Worm (Caenorhabditis elegans) whole organism, L4 larva: ENCODE measurements around the gene cyp-35A2.
A peak's percentile ranks its signal among the peaks of the same experiment; 100 is the strongest.

Source experiments
- F26F4.8 ChIP-seq: fragments of 200-800 bp; sonication (Bioruptor generic); conservative IDR thresholded peaks from 2 replicates; pipeline ENCODE4 v1.3.6; 2022; ENCODE audit warnings: missing genetic modification characterization, missing compliant biosample characterization
- F49E8.2 ChIP-seq: sonication (generic microtip); optimal IDR thresholded peaks from 2 replicates; lab custom pipeline; 2016; ENCODE audit warnings: missing compliant biosample characterization, mild to moderate bottlenecking, missing genetic modification characterization, borderline replicate concordance
- R02D3.7 ChIP-seq: fragments of 150-350 bp; sonication (generic microtip); optimal IDR thresholded peaks from 3 replicates; lab custom pipeline; 2014; ENCODE audit warnings: missing biosample characterization, missing genetic modification characterization
- T20F7.1 ChIP-seq: fragments of 200-800 bp; sonication (Bioruptor generic); optimal IDR thresholded peaks from 2 replicates; lab custom pipeline; 2018; ENCODE audit warnings: mild to moderate bottlenecking, missing genetic modification characterization, missing compliant biosample characterization
- T26A8.4 ChIP-seq: fragments of 200-800 bp; sonication (Bioruptor generic); IDR thresholded peaks from 2 replicates; pipeline ENCODE4 v1.3.6; 2022; ENCODE audit warnings: missing genetic modification characterization, missing compliant biosample characterization
- Y48G9A.11 ChIP-seq: fragments of 200-800 bp; sonication (Bioruptor generic); IDR thresholded peaks from 2 replicates; pipeline ENCODE4 v1.3.6; 2022; ENCODE audit warnings: missing genetic modification reagents, missing genetic modification characterization, missing compliant biosample characterization
- ZK546.5 ChIP-seq, 2 experiments: sonication (generic microtip); optimal IDR thresholded peaks; 2 replicates each; lab custom pipeline; 2017; ENCODE audit warnings: missing biosample characterization in 2 of 2, missing genetic modification characterization in 2 of 2
- aha-1 ChIP-seq: fragments of 150-350 bp; peaks from one replicate; lab custom pipeline; 2014; ENCODE audit warnings: missing biosample characterization, missing genetic modification characterization
- arid-1 ChIP-seq: fragments of 200-800 bp; sonication (Bioruptor generic); conservative IDR thresholded peaks from 2 replicates; pipeline ENCODE4 v1.3.6; 2022; ENCODE audit warnings: missing genetic modification reagents, missing genetic modification characterization, missing compliant biosample characterization
- ceh-28 ChIP-seq: fragments of 150-350 bp; optimal IDR thresholded peaks from 2 replicates; lab custom pipeline; 2014; ENCODE audit warnings: missing biosample characterization, missing genetic modification reagents, missing genetic modification characterization
- ceh-32 ChIP-seq: sonication (generic microtip); optimal IDR thresholded peaks from 2 replicates; lab custom pipeline; 2016; ENCODE audit warnings: mild to moderate bottlenecking, missing genetic modification characterization, missing compliant biosample characterization; ENCODE audit not compliant: poor library complexity
- ceh-44 ChIP-seq: fragments of 200-800 bp; sonication (Bioruptor generic); IDR thresholded peaks from 2 replicates; pipeline ENCODE4 v1.3.6; 2022; ENCODE audit warnings: missing genetic modification reagents, missing genetic modification characterization, missing compliant biosample characterization
- ceh-62 ChIP-seq: sonication (generic microtip); optimal IDR thresholded peaks from 2 replicates; lab custom pipeline; 2017; ENCODE audit warnings: missing biosample characterization, missing genetic modification characterization
- ctbp-1 ChIP-seq: fragments of 200-800 bp; sonication (Bioruptor generic); IDR thresholded peaks from 2 replicates; pipeline ENCODE4 v1.3.6; 2022; ENCODE audit warnings: missing genetic modification reagents, missing genetic modification characterization, missing compliant biosample characterization
- daf-12 ChIP-seq: fragments of 150-350 bp; optimal IDR thresholded peaks from 2 replicates; lab custom pipeline; 2014; ENCODE audit warnings: missing biosample characterization, missing genetic modification reagents, missing genetic modification characterization
- daf-8 ChIP-seq: fragments of 200-800 bp; sonication (Bioruptor generic); IDR thresholded peaks from 2 replicates; pipeline ENCODE4 v1.3.6; 2022; ENCODE audit warnings: missing genetic modification characterization, missing compliant biosample characterization
- dmd-8 ChIP-seq: fragments of 200-800 bp; sonication (Bioruptor generic); IDR thresholded peaks from 2 replicates; pipeline ENCODE4 v1.3.6; 2022; ENCODE audit warnings: missing genetic modification characterization, missing compliant biosample characterization
- dmd-9 ChIP-seq: fragments of 200-800 bp; sonication (Bioruptor generic); IDR thresholded peaks from 2 replicates; pipeline ENCODE4 v1.3.6; 2022; ENCODE audit warnings: missing genetic modification reagents, missing genetic modification characterization, missing compliant biosample characterization
- duxl-1 ChIP-seq: sonication (generic microtip); optimal IDR thresholded peaks from 2 replicates; lab custom pipeline; 2016; ENCODE audit warnings: mild to moderate bottlenecking, missing genetic modification characterization, moderate library complexity, missing compliant biosample characterization; ENCODE audit not compliant: poor library complexity
- dve-1 ChIP-seq: sonication (generic microtip); optimal IDR thresholded peaks from 2 replicates; lab custom pipeline; 2017; ENCODE audit warnings: antibody characterized with exemption, mild to moderate bottlenecking, missing genetic modification characterization, missing compliant biosample characterization; ENCODE audit not compliant: insufficient read depth
- egl-27 ChIP-seq: sonication (generic microtip); optimal IDR thresholded peaks from 3 replicates; lab custom pipeline; 2017; ENCODE audit warnings: missing biosample characterization, missing genetic modification reagents, missing genetic modification characterization
- hlh-11 ChIP-seq: fragments of 200-800 bp; sonication (Bioruptor generic); optimal IDR thresholded peaks from 2 replicates; lab custom pipeline; 2018; ENCODE audit warnings: mild to moderate bottlenecking, missing genetic modification characterization, missing compliant biosample characterization
- hlh-30 ChIP-seq: sonication (generic microtip); optimal IDR thresholded peaks from 2 replicates; lab custom pipeline; 2017; ENCODE audit warnings: antibody characterized with exemption, mild to moderate bottlenecking, missing genetic modification characterization, missing compliant biosample characterization; ENCODE audit not compliant: insufficient read depth
- lin-1 ChIP-seq: fragments of 200-800 bp; sonication (Bioruptor generic); IDR thresholded peaks from 2 replicates; pipeline ENCODE4 v1.3.6; 2022; ENCODE audit warnings: missing genetic modification reagents, missing genetic modification characterization, missing compliant biosample characterization
- lin-29 ChIP-seq: fragments of 200-800 bp; sonication (Bioruptor generic); IDR thresholded peaks from 2 replicates; pipeline ENCODE4 v1.3.6; 2022; ENCODE audit warnings: missing genetic modification reagents, missing genetic modification characterization, missing compliant biosample characterization
- lin-38 ChIP-seq: fragments of 200-800 bp; sonication (Bioruptor generic); IDR thresholded peaks from 2 replicates; pipeline ENCODE4 v1.3.6; 2022; ENCODE audit warnings: missing genetic modification reagents, missing genetic modification characterization, missing compliant biosample characterization
- lin-39 ChIP-seq: fragments of 150-350 bp; optimal IDR thresholded peaks from 2 replicates; lab custom pipeline; 2014; ENCODE audit warnings: missing biosample characterization, missing genetic modification reagents, missing genetic modification characterization
- madf-9 ChIP-seq: fragments of 200-800 bp; sonication (Bioruptor generic); conservative IDR thresholded peaks from 2 replicates; pipeline ENCODE4 v1.3.6; 2022; ENCODE audit warnings: missing genetic modification reagents, missing genetic modification characterization, missing compliant biosample characterization
- mdl-1 ChIP-seq, 2 experiments: fragments of 150-350 bp in 1 of 2; sonication (generic microtip) in 1 of 2; optimal IDR thresholded peaks; 2 replicates each; lab custom pipeline; 2014 to 2017; ENCODE audit warnings: missing biosample characterization in 2 of 2, missing genetic modification characterization in 2 of 2
- mxl-3 ChIP-seq: fragments of 200-800 bp; sonication (Bioruptor generic); optimal IDR thresholded peaks from 2 replicates; lab custom pipeline; 2018; ENCODE audit warnings: mild to moderate bottlenecking, missing genetic modification characterization, missing compliant biosample characterization
- nhr-11 ChIP-seq: fragments of 150-350 bp; optimal IDR thresholded peaks from 2 replicates; lab custom pipeline; 2014; ENCODE audit warnings: missing biosample characterization, missing genetic modification characterization
- nhr-111 ChIP-seq: fragments of 200-800 bp; sonication (Bioruptor generic); optimal IDR thresholded peaks from 2 replicates; lab custom pipeline; 2018; ENCODE audit warnings: mild to moderate bottlenecking, missing genetic modification characterization, missing compliant biosample characterization
- nhr-25 ChIP-seq: sonication (generic microtip); optimal IDR thresholded peaks from 2 replicates; lab custom pipeline; 2017; ENCODE audit warnings: missing genetic modification characterization, mild to moderate bottlenecking, missing compliant biosample characterization, antibody characterized with exemption, moderate library complexity, borderline replicate concordance; ENCODE audit not compliant: insufficient read depth
- nhr-28 ChIP-seq: fragments of 150-350 bp; optimal IDR thresholded peaks from 2 replicates; lab custom pipeline; 2014; ENCODE audit warnings: missing biosample characterization, missing genetic modification characterization
- nhr-41 ChIP-seq: fragments of 200-800 bp; sonication (Bioruptor generic); IDR thresholded peaks from 2 replicates; pipeline ENCODE4 v1.3.6; 2022; ENCODE audit warnings: missing genetic modification reagents, missing genetic modification characterization, missing compliant biosample characterization
- nhr-42 ChIP-seq: fragments of 200-800 bp; sonication (Bioruptor generic); IDR thresholded peaks from 2 replicates; pipeline ENCODE4 v1.3.6; 2022; ENCODE audit warnings: missing genetic modification characterization, missing compliant biosample characterization
- nhr-76 ChIP-seq: fragments of 150-350 bp; optimal IDR thresholded peaks from 2 replicates; lab custom pipeline; 2014; ENCODE audit warnings: missing biosample characterization, missing genetic modification characterization
- nhr-77 ChIP-seq: fragments of 150-350 bp; optimal IDR thresholded peaks from 2 replicates; lab custom pipeline; 2014; ENCODE audit warnings: missing biosample characterization, missing genetic modification characterization
- pqm-1 ChIP-seq: sonication (generic microtip); optimal IDR thresholded peaks from 2 replicates; lab custom pipeline; 2017; ENCODE audit warnings: missing biosample characterization, missing genetic modification characterization
- saeg-2 ChIP-seq: fragments of 200-800 bp; sonication (Bioruptor generic); IDR thresholded peaks from 2 replicates; pipeline ENCODE4 v1.3.6; 2022; ENCODE audit warnings: missing genetic modification reagents, missing genetic modification characterization, missing compliant biosample characterization
- sdz-12 ChIP-seq: fragments of 200-800 bp; sonication (Bioruptor generic); optimal IDR thresholded peaks from 2 replicates; lab custom pipeline; 2018; ENCODE audit warnings: mild to moderate bottlenecking, missing genetic modification characterization, missing compliant biosample characterization
- set-16 ChIP-seq: fragments of 200-800 bp; sonication (Bioruptor generic); IDR thresholded peaks from 2 replicates; pipeline ENCODE4 v1.3.6; 2022; ENCODE audit warnings: missing genetic modification reagents, missing genetic modification characterization, missing compliant biosample characterization
- tag-97 ChIP-seq: fragments of 200-800 bp; sonication (Bioruptor generic); IDR thresholded peaks from 2 replicates; pipeline ENCODE4 v1.3.6; 2022; ENCODE audit warnings: missing genetic modification characterization, missing compliant biosample characterization
- unc-130 ChIP-seq: sonication (generic microtip); optimal IDR thresholded peaks from 2 replicates; lab custom pipeline; 2016; ENCODE audit warnings: missing genetic modification reagents, missing genetic modification characterization, missing compliant biosample characterization
- unc-39 ChIP-seq: sonication (generic microtip); optimal IDR thresholded peaks from 2 replicates; lab custom pipeline; 2017; ENCODE audit warnings: missing biosample characterization, missing genetic modification characterization
- unc-62 ChIP-seq, 3 experiments: fragments of 150-350 bp in 1 of 3; sonication (generic microtip); optimal IDR thresholded peaks in 2 of 3; peaks in 1 of 3; 1 replicate in 1 of 3; 2 replicates in 2 of 3; lab custom pipeline; 2014 to 2017; ENCODE audit warnings: missing biosample characterization in 3 of 3, missing genetic modification characterization in 3 of 3, missing genetic modification reagents in 3 of 3, missing genotype in 1 of 3
- vab-7 ChIP-seq: fragments of 200-800 bp; sonication (Bioruptor generic); IDR thresholded peaks from 2 replicates; pipeline ENCODE4 v1.3.6; 2022; ENCODE audit warnings: missing genetic modification reagents, missing genetic modification characterization, missing compliant biosample characterization
- zag-1 ChIP-seq: fragments of 150-350 bp; optimal IDR thresholded peaks from 2 replicates; lab custom pipeline; 2014; ENCODE audit warnings: missing biosample characterization, missing genetic modification characterization
- zip-11 ChIP-seq: fragments of 200-800 bp; sonication (Bioruptor generic); IDR thresholded peaks from 2 replicates; pipeline ENCODE4 v1.3.6; 2022; ENCODE audit warnings: missing genetic modification characterization, missing compliant biosample characterization

Gene cyp-35A2

DNA sequence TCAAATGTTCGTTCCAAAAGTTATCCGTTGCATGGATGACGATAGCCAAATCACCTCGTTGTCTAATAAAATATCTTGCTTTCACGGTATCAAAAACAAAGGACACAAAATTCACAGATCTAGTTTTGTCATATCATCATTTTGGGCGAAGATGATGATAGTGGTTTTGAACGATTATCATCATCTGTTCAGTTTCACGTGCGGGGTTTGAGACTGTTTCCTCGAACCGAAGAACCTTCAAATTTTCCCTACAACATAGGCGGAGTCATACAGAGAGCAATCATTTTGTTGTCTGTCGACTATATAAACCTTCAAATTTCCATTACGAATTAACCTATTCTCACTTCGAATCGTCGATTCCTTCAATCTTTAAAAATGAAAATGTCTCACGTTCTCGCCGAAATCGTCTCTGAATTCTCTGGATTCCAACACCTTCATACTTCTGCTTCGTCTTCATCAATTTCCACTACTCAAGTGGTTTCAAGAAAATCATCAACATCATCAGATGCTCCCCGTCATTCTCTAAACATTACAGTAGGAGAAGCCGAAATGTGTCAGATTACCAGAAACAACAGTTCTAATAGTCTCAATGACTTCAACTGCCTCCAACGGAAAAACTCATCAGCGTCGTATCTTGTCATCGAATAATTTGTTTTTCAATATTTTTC lies 49.3 kb upstream of the cyp-35A2 start, which contains the start of gene F18E3.11 (continued):
- TF ChIP-seq nhr-41 (GFP tag; lab: Robert Waterston, UW) (no peak), lin-29 (GFP tag; lab: Robert Waterston, UW) (no peak), pqm-1 (tag; lab: Kevin White, UChicago) (no peak), tag-97 (no peak), hlh-30 (peak; percentile 65), unc-62 (GFP tag; optimal IDR thresholded peaks at IDR 0.05 in 1 of 2; lab: Kevin White, UChicago) (peak in 1 of 2 experiments; percentile 80), unc-62 (tag; optimal IDR thresholded peaks at IDR 0.05; lab: Kevin White, UChicago) (no peak), nhr-28 (tag; lab: Kevin White, UChicago) (peak; percentile 90), T20F7.1 (GFP tag; lab: Kevin White, UChicago) (no peak), zag-1 (no peak), dve-1 (tag; lab: Kevin White, UChicago) (no peak), duxl-1 (tag; lab: Kevin White, UChicago) (peak; percentile 10), nhr-11 (tag; lab: Kevin White, UChicago) (no peak), arid-1 (GFP tag; lab: Robert Waterston, UW) (no peak), mxl-3 (GFP tag; lab: Kevin White, UChicago) (peak; percentile 45), daf-12 (tag; lab: Kevin White, UChicago) (no peak), daf-8 (GFP tag; lab: Robert Waterston, UW) (no peak), lin-39 (tag; lab: Kevin White, UChicago) (no peak), nhr-77 (tag; lab: Kevin White, UChicago) (no peak), hlh-11 (peak; percentile 71), T26A8.4 (GFP tag; lab: Robert Waterston, UW) (0 out of 2 replicates have a peak, but pooled peaks have one; percentile 35), dmd-9 (GFP tag; lab: Robert Waterston, UW) (no peak), ctbp-1 (GFP tag; lab: Robert Waterston, UW) (no peak), saeg-2 (GFP tag; lab: Robert Waterston, UW) (no peak), lin-38 (GFP tag; lab: Robert Waterston, UW) (no peak), lin-1 (GFP tag; lab: Robert Waterston, UW) (no peak), ZK546.5 (tag; optimal IDR thresholded peaks at IDR 0.05; lab: Kevin White, UChicago) (no peak), sdz-12 (no peak), mdl-1 (tag; optimal IDR thresholded peaks at IDR 0.05; lab: Kevin White, UChicago) (peak in 1 of 2 experiments; percentile 69), unc-130 (GFP tag; lab: Kevin White, UChicago) (no peak), ceh-44 (no peak), nhr-25 (tag; lab: Kevin White, UChicago) (peak; percentile 72), F49E8.2 (tag; lab: Kevin White, UChicago) (no peak), vab-7 (GFP tag; lab: Robert Waterston, UW) (no peak), zip-11 (no peak), madf-9 (no peak), nhr-42 (GFP tag; lab: Robert Waterston, UW) (no peak), dmd-8 (GFP tag; lab: Robert Waterston, UW) (no peak), aha-1 (peak; percentile 77), ceh-32 (tag; lab: Kevin White, UChicago) (no peak)

DNA sequence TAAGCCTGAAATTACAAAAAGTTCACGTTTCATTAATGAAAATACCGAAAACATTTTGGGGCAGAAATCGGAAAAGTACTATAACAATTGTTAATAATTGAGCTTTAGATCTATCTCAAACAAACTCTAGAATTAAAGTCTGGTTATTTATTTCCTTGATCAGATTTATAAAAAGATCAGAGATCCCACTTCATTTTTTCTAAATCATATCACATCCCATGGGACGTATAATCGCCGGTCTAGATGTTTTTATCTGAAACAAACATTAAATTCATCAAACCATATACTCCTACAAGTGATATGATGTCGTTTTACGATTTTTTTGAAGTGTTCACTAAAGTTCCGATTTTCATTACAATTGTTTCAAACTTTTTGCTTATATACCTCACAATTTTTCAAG lies 47.7 kb upstream of the cyp-35A2 start, which contains the start of gene str-41:
Gene str-41, plus strand, starts transcription at position 301 of the 400 bp plus-strand sequence.
- TF ChIP-seq R02D3.7 (tag; lab: Kevin White, UChicago) (no peak), F26F4.8 (no peak), nhr-42 (GFP tag; lab: Robert Waterston, UW) (no peak), T20F7.1 (GFP tag; lab: Kevin White, UChicago) (no peak), daf-8 (GFP tag; lab: Robert Waterston, UW) (no peak), saeg-2 (GFP tag; lab: Robert Waterston, UW) (no peak), set-16 (no peak), nhr-76 (tag; lab: Kevin White, UChicago) (no peak), ceh-44 (no peak), unc-39 (tag; lab: Kevin White, UChicago) (no peak), Y48G9A.11 (GFP tag; lab: Robert Waterston, UW) (no peak), egl-27 (tag; lab: Kevin White, UChicago) (no peak), ceh-28 (tag; lab: Kevin White, UChicago) (no peak), lin-39 (tag; lab: Kevin White, UChicago) (no peak), lin-1 (GFP tag; lab: Robert Waterston, UW) (no peak), ceh-62 (tag; lab: Kevin White, UChicago) (no peak), nhr-111 (no peak)
